Worm (Caenorhabditis elegans) whole organism, young adult: ENCODE measurements around the gene slc-25A26.

Experiments
- B0035.1 ChIP-seq: sonication (generic microtip); optimal IDR thresholded peaks from 2 replicates; lab custom pipeline; 2016; ENCODE audit warnings: missing genetic modification characterization, mild to moderate bottlenecking, missing compliant biosample characterization, missing genotype, missing genetic modification reagents
- F22D6.2 ChIP-seq: sonication (generic microtip); optimal IDR thresholded peaks from 2 replicates; lab custom pipeline; 2016; ENCODE audit warnings: mild to moderate bottlenecking, missing genetic modification characterization, missing compliant biosample characterization
- attf-3 ChIP-seq: fragments of 200-800 bp; sonication (Bioruptor generic); conservative IDR thresholded peaks from 2 replicates; pipeline ENCODE4 v1.3.6; 2022; ENCODE audit warnings: missing genetic modification reagents, missing genetic modification characterization, missing compliant biosample characterization
- egl-44 ChIP-seq: fragments of 200-800 bp; sonication (Bioruptor generic); IDR thresholded peaks from 2 replicates; pipeline ENCODE4 v1.3.6; 2022; ENCODE audit warnings: missing genetic modification reagents, missing genetic modification characterization, missing compliant biosample characterization
- gei-17 ChIP-seq: fragments of 200-800 bp; sonication (Bioruptor generic); optimal IDR thresholded peaks from 2 replicates; lab custom pipeline; 2018; ENCODE audit warnings: mild to moderate bottlenecking, missing genetic modification characterization, missing compliant biosample characterization
- him-1 ChIP-seq: sonication (generic microtip); optimal IDR thresholded peaks from 2 replicates; lab custom pipeline; 2016; ENCODE audit warnings: missing genotype, missing genetic modification reagents, missing genetic modification characterization, missing compliant biosample characterization
- hlh-26 ChIP-seq: fragments of 200-800 bp; sonication (Bioruptor generic); conservative IDR thresholded peaks from 2 replicates; pipeline ENCODE4 v1.3.6; 2022; ENCODE audit warnings: missing genetic modification reagents, missing genetic modification characterization, missing compliant biosample characterization
- madf-8 ChIP-seq: fragments of 200-800 bp; sonication (Bioruptor generic); conservative IDR thresholded peaks from 2 replicates; pipeline ENCODE4 v1.3.6; 2022; ENCODE audit warnings: missing genetic modification reagents, missing genetic modification characterization, missing compliant biosample characterization
- mel-28 ChIP-seq: sonication (generic microtip); optimal IDR thresholded peaks from 2 replicates; lab custom pipeline; 2016; ENCODE audit warnings: borderline replicate concordance, mild to moderate bottlenecking, missing genetic modification characterization, missing compliant biosample characterization
- nfya-1 ChIP-seq: sonication (generic microtip); optimal IDR thresholded peaks from 2 replicates; lab custom pipeline; 2017; ENCODE audit warnings: antibody characterized with exemption, missing compliant biosample characterization, missing genetic modification characterization, borderline replicate concordance; ENCODE audit not compliant: insufficient read depth
- snpc-4 ChIP-seq, 5 experiments: fragments of 150-350 bp in 1 of 5; sonication (generic microtip) in 4 of 5; optimal IDR thresholded peaks; 2 replicates each; lab custom pipeline; 2014 to 2018; ENCODE audit warnings: missing genetic modification characterization in 5 of 5, missing biosample characterization in 3 of 5, antibody characterized with exemption in 2 of 5, mild to moderate bottlenecking in 2 of 5, missing compliant biosample characterization in 2 of 5, missing genotype in 2 of 5, moderate library complexity in 2 of 5, missing genetic modification reagents in 1 of 5
- unc-62 ChIP-seq: fragments of 150-350 bp; optimal IDR thresholded peaks from 2 replicates; lab custom pipeline; 2014; ENCODE audit warnings: missing biosample characterization, missing genetic modification reagents, missing genetic modification characterization

DNA sequence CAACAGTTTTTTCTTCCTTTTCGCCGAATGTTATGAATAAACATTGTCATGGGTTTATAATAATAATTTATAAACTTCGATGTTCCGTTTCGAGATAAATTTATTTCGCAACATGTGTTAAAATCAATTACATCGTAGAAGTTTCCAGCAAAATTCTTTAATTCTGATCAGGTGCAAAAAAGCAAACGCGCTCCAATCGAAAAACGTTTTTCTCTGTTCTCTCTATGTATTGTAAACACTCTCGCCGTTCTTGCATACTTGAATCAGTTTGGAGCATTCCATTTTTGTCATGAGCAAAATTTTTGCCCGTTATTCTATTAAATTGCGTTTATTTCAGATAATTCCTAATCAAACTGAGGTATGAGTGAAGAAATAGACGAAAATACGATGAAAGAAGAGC is 36.5 kb upstream of the slc-25A26 start, which contains the start of gene rad-54.L2:
- TF ChIP-seq hlh-26 (GFP tag; lab: Robert Waterston, UW) (no peak), mel-28 (tag; lab: Kevin White, UChicago) (no peak), B0035.1 (tag; lab: Kevin White, UChicago) (no peak), snpc-4 (GFP tag; optimal IDR thresholded peaks at IDR 0.05; lab: Kevin White, UChicago) (no peak), snpc-4 (tag; optimal IDR thresholded peaks at IDR 0.05; lab: Kevin White, UChicago) (peak in 2 of 4 experiments; percentile 14 to 35), him-1 (tag; lab: Kevin White, UChicago) (no peak), unc-62 (GFP tag; lab: Kevin White, UChicago) (no peak), gei-17 (GFP tag; lab: Kevin White, UChicago) (no peak), attf-3 (GFP tag; lab: Robert Waterston, UW) (no peak), F22D6.2 (tag; lab: Kevin White, UChicago) (no peak), egl-44 (GFP tag; lab: Robert Waterston, UW) (no peak), madf-8 (GFP tag; lab: Robert Waterston, UW) (no peak), nfya-1 (no peak)
